Worm (Caenorhabditis elegans) whole organism, late embryonic: ENCODE data around the gene K09E9.4.

Experiments used
- C38D4.7 ChIP-seq: fragments of 200-800 bp; sonication (Bioruptor generic); optimal IDR thresholded peaks from 2 replicates; lab custom pipeline; 2018; ENCODE audit warnings: mild to moderate bottlenecking, missing genetic modification characterization, moderate library complexity, missing compliant biosample characterization
- F13H6.1 ChIP-seq: sonication (generic microtip); optimal IDR thresholded peaks from 2 replicates; lab custom pipeline; 2016; ENCODE audit warnings: missing genetic modification characterization, missing compliant biosample characterization
- K02D7.2 ChIP-seq: sonication (generic microtip); optimal IDR thresholded peaks from 2 replicates; lab custom pipeline; 2017; ENCODE audit warnings: mild to moderate bottlenecking, missing genetic modification characterization, missing compliant biosample characterization
- Y22D7AL.16 ChIP-seq: sonication (generic microtip); optimal IDR thresholded peaks from 2 replicates; lab custom pipeline; 2016; ENCODE audit warnings: missing genetic modification characterization, missing compliant biosample characterization
- ama-1 ChIP-seq: fragments of 150-350 bp; optimal IDR thresholded peaks from 2 replicates; lab custom pipeline; 2014
- ceh-14 ChIP-seq: sonication (generic microtip); optimal IDR thresholded peaks from 2 replicates; lab custom pipeline; 2016; ENCODE audit warnings: missing genotype, missing genetic modification characterization, missing compliant biosample characterization
- ceh-18 ChIP-seq: sonication (generic microtip); optimal IDR thresholded peaks from 2 replicates; lab custom pipeline; 2016; ENCODE audit warnings: missing genetic modification characterization, missing compliant biosample characterization
- ceh-24 ChIP-seq: sonication (generic microtip); optimal IDR thresholded peaks from 2 replicates; lab custom pipeline; 2016; ENCODE audit warnings: mild to moderate bottlenecking, missing genetic modification characterization, missing compliant biosample characterization
- ceh-31 ChIP-seq: sonication (generic microtip); optimal IDR thresholded peaks from 2 replicates; lab custom pipeline; 2016; ENCODE audit warnings: missing genetic modification characterization, missing compliant biosample characterization
- ceh-34 ChIP-seq: sonication (generic microtip); optimal IDR thresholded peaks from 2 replicates; lab custom pipeline; 2016; ENCODE audit warnings: mild to moderate bottlenecking, missing genetic modification characterization, missing compliant biosample characterization
- ceh-48 ChIP-seq: sonication (generic microtip); optimal IDR thresholded peaks from 2 replicates; lab custom pipeline; 2016; ENCODE audit warnings: missing genetic modification characterization, inconsistent platforms, missing compliant biosample characterization
- ceh-9 ChIP-seq: sonication (generic microtip); optimal IDR thresholded peaks from 2 replicates; lab custom pipeline; 2016; ENCODE audit warnings: mild to moderate bottlenecking, missing genetic modification characterization, inconsistent platforms, missing compliant biosample characterization
- che-1 ChIP-seq: sonication (generic microtip); optimal IDR thresholded peaks from 2 replicates; lab custom pipeline; 2016; ENCODE audit warnings: mild to moderate bottlenecking, missing genetic modification characterization, missing compliant biosample characterization
- dmd-4 ChIP-seq: sonication (generic microtip); optimal IDR thresholded peaks from 2 replicates; lab custom pipeline; 2016; ENCODE audit warnings: borderline replicate concordance, missing genetic modification characterization, missing compliant biosample characterization
- dve-1 ChIP-seq: sonication (generic microtip); optimal IDR thresholded peaks from 2 replicates; lab custom pipeline; 2017; ENCODE audit warnings: antibody characterized with exemption, mild to moderate bottlenecking, missing genetic modification characterization, missing compliant biosample characterization
- elt-2 ChIP-seq: sonication (generic microtip); optimal IDR thresholded peaks from 2 replicates; lab custom pipeline; 2016; ENCODE audit warnings: missing genetic modification reagents, missing genetic modification characterization, missing compliant biosample characterization
- ets-4 ChIP-seq: sonication (generic microtip); optimal IDR thresholded peaks from 2 replicates; lab custom pipeline; 2016; ENCODE audit warnings: missing genetic modification characterization, missing compliant biosample characterization
- fax-1 ChIP-seq: sonication (generic microtip); optimal IDR thresholded peaks from 2 replicates; lab custom pipeline; 2016; ENCODE audit warnings: missing genotype, missing genetic modification characterization, missing compliant biosample characterization
- fkh-10 ChIP-seq: fragments of 150-350 bp; optimal IDR thresholded peaks from 2 replicates; lab custom pipeline; 2014; ENCODE audit warnings: missing biosample characterization, missing genetic modification reagents, missing genetic modification characterization
- fkh-6 ChIP-seq: sonication (generic microtip); optimal IDR thresholded peaks from 2 replicates; lab custom pipeline; 2016; ENCODE audit warnings: missing genetic modification characterization, missing compliant biosample characterization
- hlh-13 ChIP-seq: fragments of 200-800 bp; sonication (Bioruptor generic); optimal IDR thresholded peaks from 2 replicates; lab custom pipeline; 2018; ENCODE audit warnings: mild to moderate bottlenecking, missing genetic modification characterization, missing compliant biosample characterization
- hlh-15 ChIP-seq: sonication (generic microtip); optimal IDR thresholded peaks from 2 replicates; lab custom pipeline; 2016; ENCODE audit warnings: missing genetic modification characterization, missing compliant biosample characterization
- hlh-30 ChIP-seq: sonication (generic microtip); optimal IDR thresholded peaks from 2 replicates; lab custom pipeline; 2017; ENCODE audit warnings: antibody characterized with exemption, missing genetic modification characterization, missing compliant biosample characterization; ENCODE audit not compliant: insufficient read depth
- hlh-6 ChIP-seq: sonication (generic microtip); optimal IDR thresholded peaks from 2 replicates; lab custom pipeline; 2016; ENCODE audit warnings: missing genotype, missing genetic modification characterization, missing compliant biosample characterization
- hlh-8 ChIP-seq: sonication (generic microtip); optimal IDR thresholded peaks from 2 replicates; lab custom pipeline; 2016; ENCODE audit warnings: missing genotype, missing genetic modification characterization, missing compliant biosample characterization
- lim-6 ChIP-seq: sonication (generic microtip); optimal IDR thresholded peaks from 2 replicates; lab custom pipeline; 2016; ENCODE audit warnings: missing genetic modification characterization, missing compliant biosample characterization
- nfya-1 ChIP-seq: sonication (generic microtip); optimal IDR thresholded peaks from 2 replicates; lab custom pipeline; 2017; ENCODE audit warnings: missing genetic modification characterization, mild to moderate bottlenecking, missing compliant biosample characterization, antibody characterized with exemption, moderate library complexity
- nhr-232 ChIP-seq: sonication (generic microtip); optimal IDR thresholded peaks from 2 replicates; lab custom pipeline; 2016; ENCODE audit warnings: missing genetic modification characterization, missing compliant biosample characterization
- npax-4 ChIP-seq: sonication (generic microtip); optimal IDR thresholded peaks from 2 replicates; lab custom pipeline; 2016; ENCODE audit warnings: missing genetic modification characterization, missing compliant biosample characterization
- odd-2 ChIP-seq: sonication (generic microtip); optimal IDR thresholded peaks from 2 replicates; lab custom pipeline; 2017; ENCODE audit warnings: antibody characterized with exemption, mild to moderate bottlenecking, missing genetic modification characterization, missing compliant biosample characterization
- pag-3 ChIP-seq: sonication (generic microtip); optimal IDR thresholded peaks from 2 replicates; lab custom pipeline; 2016; ENCODE audit warnings: missing compliant biosample characterization, missing genetic modification characterization, borderline replicate concordance
- pax-1 ChIP-seq: fragments of 150-350 bp; optimal IDR thresholded peaks from 2 replicates; lab custom pipeline; 2014; ENCODE audit warnings: missing biosample characterization, missing genetic modification characterization
- pha-2 ChIP-seq: sonication (generic microtip); optimal IDR thresholded peaks from 2 replicates; lab custom pipeline; 2017; ENCODE audit warnings: mild to moderate bottlenecking, missing genetic modification characterization, missing compliant biosample characterization
- pros-1 ChIP-seq: fragments of 150-350 bp; optimal IDR thresholded peaks from 2 replicates; lab custom pipeline; 2014; ENCODE audit warnings: missing biosample characterization, missing genetic modification reagents, missing genetic modification characterization
- ref-2 ChIP-seq: sonication (generic microtip); optimal IDR thresholded peaks from 2 replicates; lab custom pipeline; 2016; ENCODE audit warnings: missing genetic modification characterization, missing compliant biosample characterization
- sdc-2 ChIP-seq: sonication (generic microtip); optimal IDR thresholded peaks from 2 replicates; lab custom pipeline; 2016; ENCODE audit warnings: missing genotype, missing genetic modification characterization, missing compliant biosample characterization
- sox-4 ChIP-seq: sonication (generic microtip); optimal IDR thresholded peaks from 2 replicates; lab custom pipeline; 2017; ENCODE audit warnings: mild to moderate bottlenecking, missing genetic modification characterization, inconsistent platforms, missing compliant biosample characterization
- syd-9 ChIP-seq: sonication (generic microtip); optimal IDR thresholded peaks from 2 replicates; lab custom pipeline; 2016; ENCODE audit warnings: mild to moderate bottlenecking, missing genetic modification characterization, moderate library complexity, missing compliant biosample characterization
- tbx-2 ChIP-seq: sonication (generic microtip); optimal IDR thresholded peaks from 2 replicates; lab custom pipeline; 2016; ENCODE audit warnings: missing genetic modification characterization, missing compliant biosample characterization
- tbx-7 ChIP-seq: sonication (generic microtip); optimal IDR thresholded peaks from 2 replicates; lab custom pipeline; 2016; ENCODE audit warnings: missing genotype, missing genetic modification characterization, missing compliant biosample characterization
- ttx-3 ChIP-seq: sonication (generic microtip); optimal IDR thresholded peaks from 2 replicates; lab custom pipeline; 2016; ENCODE audit warnings: missing genetic modification reagents, missing genetic modification characterization, missing compliant biosample characterization
- unc-3 ChIP-seq, 2 experiments: fragments of 200-800 bp in 1 of 2; sonication (Bioruptor generic) in 1 of 2; sonication (generic microtip) in 1 of 2; conservative IDR thresholded peaks in 1 of 2; optimal IDR thresholded peaks in 1 of 2; 2 replicates each; pipeline versions ENCODE4 v1.3.6 to Lab custom; 2016 to 2022; ENCODE audit warnings: missing compliant biosample characterization in 2 of 2, missing genetic modification characterization in 2 of 2, missing genetic modification reagents in 1 of 2
- unc-42 ChIP-seq: sonication (generic microtip); optimal IDR thresholded peaks from 2 replicates; lab custom pipeline; 2016; ENCODE audit warnings: missing genotype, missing genetic modification characterization, missing compliant biosample characterization
- unc-55 ChIP-seq: sonication (generic microtip); optimal IDR thresholded peaks from 2 replicates; lab custom pipeline; 2017; ENCODE audit warnings: missing biosample characterization, missing genetic modification reagents, missing genetic modification characterization
- ztf-16 ChIP-seq: sonication (generic microtip); optimal IDR thresholded peaks from 2 replicates; lab custom pipeline; 2017; ENCODE audit warnings: missing genetic modification characterization, missing compliant biosample characterization

Gene K09E9.4

DNA sequence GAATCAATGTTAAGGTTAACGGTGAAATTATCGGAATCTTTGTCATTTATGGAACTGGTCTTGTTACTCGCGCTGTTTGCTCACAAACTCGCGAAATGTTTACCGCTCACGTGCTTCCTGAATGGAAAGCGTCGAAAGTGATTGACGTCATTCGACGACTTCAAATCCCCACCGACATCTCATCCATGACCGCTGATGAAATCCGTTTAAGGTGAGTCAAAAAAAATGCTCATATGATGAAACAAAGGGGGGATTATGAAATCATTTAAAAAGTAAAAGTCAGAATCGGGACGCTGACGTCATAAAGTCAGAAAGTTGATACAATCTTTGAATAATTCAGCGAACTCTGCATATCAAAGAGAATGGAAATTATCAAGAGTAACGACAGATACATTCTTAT, 21.6 kb downstream of the K09E9.4 start:
- no peak for TF ChIP-seq odd-2 (tag; lab: Kevin White, UChicago)
- TF ChIP-seq lim-6, result no peak
- no peak for TF ChIP-seq sox-4
- no peak for TF ChIP-seq pag-3 (tag; lab: Kevin White, UChicago)
- TF ChIP-seq fax-1 (tag; lab: Kevin White, UChicago), result no peak
- no peak for TF ChIP-seq Y22D7AL.16 (tag; lab: Kevin White, UChicago)
- no peak for TF ChIP-seq che-1 (tag; lab: Kevin White, UChicago)
- TF ChIP-seq pax-1 (tag; lab: Kevin White, UChicago), result no peak
- no peak for TF ChIP-seq fkh-6
- TF ChIP-seq C38D4.7 (GFP tag; lab: Kevin White, UChicago), result no peak
- no peak for TF ChIP-seq ama-1 (lab: Kevin White, UChicago)
- TF ChIP-seq dmd-4 (tag; lab: Kevin White, UChicago), result no peak
- TF ChIP-seq ztf-16, result no peak

- TF ChIP-seq dve-1 (tag; lab: Kevin White, UChicago), result peak; percentile 82
- TF ChIP-seq hlh-30 (tag; lab: Kevin White, UChicago), result peak; percentile 89
- peak; percentile 96 for TF ChIP-seq unc-55 (GFP tag; lab: Kevin White, UChicago)
- peak; percentile 8 for TF ChIP-seq ets-4 (tag; lab: Kevin White, UChicago)
- peak; percentile 60 for TF ChIP-seq nfya-1 (tag; lab: Kevin White, UChicago)
- TF ChIP-seq elt-2 (tag; lab: Kevin White, UChicago), result peak; percentile 54
- no peak for TF ChIP-seq ceh-24
- TF ChIP-seq ceh-48, result no peak
- TF ChIP-seq ref-2 (tag; lab: Kevin White, UChicago), result peak; percentile 19
- peak; percentile 61 for TF ChIP-seq ceh-18
- TF ChIP-seq syd-9, result no peak
These were observed 22.7 kb downstream of the K09E9.4 start, which contains the start of gene nipi-3 for ce11 chrX:15607498-15608019. nipi-3 (plus strand) TSS chrX:15607969.

ce11 chrX:15606585-15607276, 23.5 kb downstream of the K09E9.4 start, which contains the start of gene rab-14:
rab-14 (minus strand) TSS chrX:15606635.
- TF ChIP-seq unc-42 (tag; lab: Kevin White, UChicago) (peak; percentile 25), ceh-14 (tag; lab: Kevin White, UChicago) (peak; percentile 14), ceh-48 (peak; percentile 28), ceh-31 (peak; percentile 80), hlh-15 (tag; lab: Kevin White, UChicago) (peak; percentile 1), unc-3 (GFP tag; conservative IDR thresholded peaks at IDR 0.05; lab: Robert Waterston, UW) (0 out of 2 replicates have a peak, but pooled peaks have one; percentile 23), unc-3 (tag; optimal IDR thresholded peaks at IDR 0.05; lab: Kevin White, UChicago) (no peak), pha-2 (tag; lab: Kevin White, UChicago) (no peak), ztf-16 (no peak), tbx-2 (tag; lab: Kevin White, UChicago) (peak; percentile 53), fkh-10 (GFP tag; lab: Kevin White, UChicago) (no peak), ceh-34 (tag; lab: Kevin White, UChicago) (peak; percentile 60), C38D4.7 (GFP tag; lab: Kevin White, UChicago) (no peak), pros-1 (tag; lab: Kevin White, UChicago) (peak; percentile 13), Y22D7AL.16 (tag; lab: Kevin White, UChicago) (no peak), syd-9 (no peak), ceh-9 (tag; lab: Kevin White, UChicago) (no peak), unc-55 (GFP tag; lab: Kevin White, UChicago) (peak; percentile 14), fkh-6 (peak; percentile 8), nfya-1 (tag; lab: Kevin White, UChicago) (peak; percentile 66), K02D7.2 (tag; lab: Kevin White, UChicago) (no peak), ttx-3 (no peak), hlh-8 (tag; lab: Kevin White, UChicago) (no peak), dmd-4 (tag; lab: Kevin White, UChicago) (no peak), npax-4 (tag; lab: Kevin White, UChicago) (no peak), F13H6.1 (tag; lab: Kevin White, UChicago) (no peak), sdc-2 (peak; percentile 60), tbx-7 (tag; lab: Kevin White, UChicago) (no peak), hlh-30 (tag; lab: Kevin White, UChicago) (peak; percentile 88), elt-2 (tag; lab: Kevin White, UChicago) (peak; percentile 16), nhr-232 (tag; lab: Kevin White, UChicago) (no peak), ama-1 (lab: Kevin White, UChicago) (no peak), lim-6 (no peak), hlh-6 (tag; lab: Kevin White, UChicago) (peak; percentile 15), hlh-13 (GFP tag; lab: Kevin White, UChicago) (no peak), pag-3 (tag; lab: Kevin White, UChicago) (no peak)
